Worm (Caenorhabditis elegans): ENCODE data around the gene F56D5.5.

The F56D5.5 gene

DNA sequence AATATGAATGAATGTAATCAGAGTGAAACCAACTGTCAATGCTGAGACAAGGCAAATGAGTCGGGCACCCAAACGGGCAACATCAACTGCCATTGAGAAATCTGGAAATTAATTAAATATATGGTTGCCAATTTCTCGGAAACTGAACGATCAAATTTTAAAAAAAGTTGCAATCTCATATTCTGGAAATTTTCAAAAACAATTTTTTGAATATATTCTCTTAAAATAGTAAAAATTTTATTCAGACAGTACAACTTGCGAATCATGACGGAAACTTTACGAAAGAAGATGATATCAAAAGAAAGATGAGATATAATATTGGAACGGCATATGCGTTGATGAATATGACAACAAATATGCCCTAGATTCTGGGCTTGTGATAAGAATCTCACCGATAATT is 11.8 kb downstream of the F56D5.5 start, which contains the start of gene col-121:
col-121 (minus strand) TSS at position 101 of the 400 bp plus-strand sequence.
- no peak for TF ChIP-seq ref-1 (GFP tag; conservative IDR thresholded peaks at IDR 0.05)
- no peak for TF ChIP-seq tab-1 (GFP tag; IDR thresholded peaks at IDR 0.05)
- TF ChIP-seq flt-1 (GFP tag; IDR thresholded peaks at IDR 0.05): no peak
- TF ChIP-seq med-1 (GFP tag; optimal IDR thresholded peaks at IDR 0.05; ENCODE audit: insufficient read depth): no peak
- no peak for TF ChIP-seq cog-1 (tag; optimal IDR thresholded peaks at IDR 0.05)
- no peak for TF ChIP-seq ztf-29 (GFP tag; IDR thresholded peaks at IDR 0.05)
- no peak for TF ChIP-seq klf-2 (GFP tag; conservative IDR thresholded peaks at IDR 0.05)
- TF ChIP-seq T22C8.4 (GFP tag; IDR thresholded peaks at IDR 0.05): no peak
- TF ChIP-seq ztf-23 (GFP tag; IDR thresholded peaks at IDR 0.05): no peak

DNA sequence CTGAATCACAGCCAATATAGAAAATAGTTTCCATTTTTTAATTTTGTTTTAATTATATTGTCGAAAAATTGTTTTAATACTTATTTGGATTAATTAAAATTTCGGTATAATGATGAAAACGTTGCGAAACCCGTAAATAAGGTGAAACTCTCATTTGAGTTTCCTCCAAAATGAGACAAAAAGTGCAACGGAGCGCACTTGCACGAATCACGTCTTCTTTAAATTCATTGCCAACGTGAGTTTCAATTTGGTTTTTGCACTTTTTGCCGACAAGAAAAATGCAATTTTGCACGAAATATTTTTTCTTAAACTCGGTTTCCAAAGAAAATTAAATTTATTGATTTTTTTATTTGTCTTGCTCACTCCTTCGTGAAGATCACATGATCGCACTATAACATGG is 21.9 kb downstream of the F56D5.5 start, which contains the start of gene daf-15:
daf-15 (plus strand) TSS at position 171 of the 400 bp plus-strand sequence.
- no peak for TF ChIP-seq ztf-29 (GFP tag; IDR thresholded peaks at IDR 0.05)
- no peak for TF ChIP-seq T22C8.4 (GFP tag; IDR thresholded peaks at IDR 0.05)
- no peak for TF ChIP-seq med-1 (GFP tag; optimal IDR thresholded peaks at IDR 0.05; ENCODE audit: insufficient read depth)
- TF ChIP-seq tab-1 (GFP tag; IDR thresholded peaks at IDR 0.05): no peak
- no peak for TF ChIP-seq klf-2 (GFP tag; conservative IDR thresholded peaks at IDR 0.05)
- TF ChIP-seq ztf-23 (GFP tag; IDR thresholded peaks at IDR 0.05): no peak
- no peak for TF ChIP-seq cog-1 (tag; optimal IDR thresholded peaks at IDR 0.05)
- TF ChIP-seq flt-1 (GFP tag; IDR thresholded peaks at IDR 0.05): no peak
- TF ChIP-seq ref-1 (GFP tag; conservative IDR thresholded peaks at IDR 0.05): no peak

DNA sequence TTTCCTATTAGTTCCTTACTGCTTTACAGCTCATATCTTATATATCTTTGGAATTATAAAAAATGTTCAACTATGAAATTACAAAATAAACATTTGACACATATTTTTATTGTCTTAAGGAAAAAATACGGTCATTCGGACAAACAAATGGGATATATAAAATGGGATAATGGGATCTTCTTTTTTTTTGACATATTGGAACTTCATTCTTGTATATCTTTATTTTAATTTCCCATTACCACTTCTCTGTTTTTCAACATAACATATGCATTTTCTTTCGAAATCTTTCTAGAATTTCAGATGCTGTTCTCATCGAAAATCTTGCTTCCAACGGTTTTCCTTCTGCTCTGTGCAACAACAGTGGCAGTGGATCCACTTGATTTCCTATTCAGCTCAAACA is 23.1 kb downstream of the F56D5.5 start, which contains the start of gene C10C5.7:
C10C5.7 (plus strand) TSS at position 301 of the 400 bp plus-strand sequence.
- TF ChIP-seq T22C8.4 (GFP tag; IDR thresholded peaks at IDR 0.05) (no peak), med-1 (GFP tag; optimal IDR thresholded peaks at IDR 0.05; ENCODE audit: insufficient read depth) (no peak), flt-1 (GFP tag; IDR thresholded peaks at IDR 0.05) (no peak), ref-1 (GFP tag; conservative IDR thresholded peaks at IDR 0.05) (no peak), tab-1 (GFP tag; IDR thresholded peaks at IDR 0.05) (no peak), klf-2 (GFP tag; conservative IDR thresholded peaks at IDR 0.05) (no peak), cog-1 (tag; optimal IDR thresholded peaks at IDR 0.05) (no peak), ztf-23 (GFP tag; IDR thresholded peaks at IDR 0.05) (no peak), ztf-29 (GFP tag; IDR thresholded peaks at IDR 0.05) (no peak)

DNA sequence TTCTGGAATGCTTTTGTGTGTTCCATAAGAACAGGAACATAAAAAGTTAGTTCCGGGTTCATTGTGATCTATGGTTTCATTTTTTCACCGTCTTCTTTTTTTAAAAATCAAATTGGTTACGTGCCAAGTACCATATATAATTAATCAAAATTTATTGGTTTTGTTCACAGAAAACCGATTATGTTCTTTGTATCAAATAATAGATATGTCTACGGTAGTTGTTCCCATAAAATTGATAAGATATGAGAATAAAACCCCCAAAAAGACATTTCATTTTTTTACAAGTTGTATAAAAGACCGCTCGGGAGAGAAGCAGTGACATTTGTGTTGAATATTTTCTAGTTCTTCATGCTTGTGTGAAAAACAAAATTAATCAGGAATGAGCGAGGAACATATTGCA is 26.8 kb downstream of the F56D5.5 start, which contains the start of gene C10C5.5:
C10C5.5 (plus strand) TSS at position 301 of the 400 bp plus-strand sequence.
- TF ChIP-seq klf-2 (GFP tag; conservative IDR thresholded peaks at IDR 0.05) (no peak), T22C8.4 (GFP tag; IDR thresholded peaks at IDR 0.05) (no peak), cog-1 (tag; optimal IDR thresholded peaks at IDR 0.05) (no peak), ztf-23 (GFP tag; IDR thresholded peaks at IDR 0.05) (no peak), ref-1 (GFP tag; conservative IDR thresholded peaks at IDR 0.05) (no peak), ztf-29 (GFP tag; IDR thresholded peaks at IDR 0.05) (no peak), tab-1 (GFP tag; IDR thresholded peaks at IDR 0.05) (no peak), med-1 (GFP tag; optimal IDR thresholded peaks at IDR 0.05; ENCODE audit: insufficient read depth) (no peak), flt-1 (GFP tag; IDR thresholded peaks at IDR 0.05) (no peak)

DNA sequence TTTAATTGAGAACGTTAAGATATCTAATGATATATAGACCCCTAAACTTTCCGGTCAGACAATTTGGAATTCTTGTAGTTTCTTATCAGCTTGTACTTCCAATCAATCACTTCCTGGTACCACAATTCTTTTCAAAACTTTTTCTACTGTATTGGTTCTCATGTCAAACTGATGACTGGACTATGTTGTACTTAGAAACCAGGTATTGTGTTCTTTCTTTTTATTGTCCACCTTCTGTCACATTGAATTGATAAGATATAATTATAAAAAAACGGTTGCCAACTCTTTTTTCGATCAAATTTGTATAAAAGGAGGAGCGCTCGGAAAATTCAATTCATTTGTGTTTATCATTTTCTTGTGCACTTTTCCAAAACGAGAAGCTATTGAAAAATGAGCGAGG is 29.6 kb downstream of the F56D5.5 start, which contains the start of gene C10C5.4:
C10C5.4 (plus strand) TSS at position 281 of the 400 bp plus-strand sequence.
- TF ChIP-seq tab-1 (GFP tag; IDR thresholded peaks at IDR 0.05): no peak
- TF ChIP-seq flt-1 (GFP tag; IDR thresholded peaks at IDR 0.05): no peak
- TF ChIP-seq ztf-29 (GFP tag; IDR thresholded peaks at IDR 0.05): no peak
- TF ChIP-seq cog-1 (tag; optimal IDR thresholded peaks at IDR 0.05): no peak

DNA sequence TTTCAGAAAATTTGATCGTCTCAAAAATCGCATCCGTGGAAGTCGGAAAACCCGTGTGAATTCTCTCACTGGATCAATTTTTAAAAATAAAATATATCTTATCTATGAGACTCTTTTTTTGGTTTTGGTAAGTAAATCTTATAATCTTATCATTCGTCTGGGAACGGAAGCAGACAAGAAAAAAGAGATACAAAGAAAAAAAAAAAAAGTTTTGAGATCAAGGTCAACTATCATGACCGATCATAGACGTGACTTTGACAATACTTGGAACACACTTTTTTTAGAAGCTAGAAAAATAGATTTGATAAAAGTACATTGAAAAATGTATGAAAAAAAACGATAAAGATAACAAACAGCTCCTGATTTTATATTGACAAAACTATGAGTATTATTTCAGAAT is 31.4 kb downstream of the F56D5.5 start:
- TF ChIP-seq tab-1 (GFP tag; IDR thresholded peaks at IDR 0.05) (no peak), ztf-29 (GFP tag; IDR thresholded peaks at IDR 0.05) (no peak), ref-1 (GFP tag; conservative IDR thresholded peaks at IDR 0.05) (no peak)

DNA sequence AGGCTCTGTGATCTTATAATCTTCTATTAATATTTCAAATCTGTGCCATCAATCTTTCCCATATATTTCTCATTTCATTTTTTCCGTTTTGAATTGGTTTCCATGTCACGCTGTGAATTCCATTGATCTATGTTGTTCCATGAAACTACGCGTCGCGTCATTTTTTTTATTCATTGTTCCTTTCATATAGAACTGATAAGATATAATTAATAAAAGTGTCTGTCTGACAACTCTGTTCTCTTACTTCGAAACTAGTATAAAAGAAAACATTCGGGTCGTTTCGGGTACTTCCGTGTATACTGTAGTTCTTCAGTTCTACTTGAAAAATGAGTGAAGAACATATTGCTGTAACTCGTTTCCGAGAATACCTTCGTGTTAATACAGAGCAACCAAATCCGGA is 33.4 kb downstream of the F56D5.5 start, which contains the start of gene C10C5.3:
C10C5.3 (plus strand) TSS at position 301 of the 400 bp plus-strand sequence.
- TF ChIP-seq med-1 (GFP tag; optimal IDR thresholded peaks at IDR 0.05; ENCODE audit: insufficient read depth) (no peak), ztf-29 (GFP tag; IDR thresholded peaks at IDR 0.05) (no peak), flt-1 (GFP tag; IDR thresholded peaks at IDR 0.05) (no peak), tab-1 (GFP tag; IDR thresholded peaks at IDR 0.05) (no peak), klf-2 (GFP tag; conservative IDR thresholded peaks at IDR 0.05) (no peak), T22C8.4 (GFP tag; IDR thresholded peaks at IDR 0.05) (no peak), ref-1 (GFP tag; conservative IDR thresholded peaks at IDR 0.05) (no peak), cog-1 (tag; optimal IDR thresholded peaks at IDR 0.05) (no peak), ztf-23 (GFP tag; IDR thresholded peaks at IDR 0.05) (no peak)

DNA sequence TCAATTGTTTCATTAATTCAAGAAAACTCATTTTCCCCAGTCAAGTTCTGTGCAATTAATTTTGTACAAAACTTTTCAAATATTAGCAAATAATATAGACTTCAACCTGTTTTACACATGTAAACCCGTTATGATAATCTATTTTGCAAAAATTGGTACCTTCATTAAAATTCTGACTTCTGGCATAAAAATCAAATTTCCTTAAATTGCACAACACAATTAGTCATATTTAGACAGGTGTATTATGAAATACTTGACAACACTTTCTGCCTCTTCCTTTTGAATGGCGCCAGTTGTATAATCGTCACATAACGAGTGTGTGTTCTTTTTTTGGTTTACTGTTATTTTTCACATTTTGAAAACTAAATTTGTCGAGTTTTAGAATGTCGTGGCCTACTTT is 36.8 kb downstream of the F56D5.5 start, which contains the start of gene fbxc-58:
fbxc-58 (plus strand) TSS at position 383 of the 400 bp plus-strand sequence.
- TF ChIP-seq klf-2 (GFP tag; conservative IDR thresholded peaks at IDR 0.05) (no peak), cog-1 (tag; optimal IDR thresholded peaks at IDR 0.05) (no peak), med-1 (GFP tag; optimal IDR thresholded peaks at IDR 0.05; ENCODE audit: insufficient read depth) (no peak), ztf-29 (GFP tag; IDR thresholded peaks at IDR 0.05) (no peak), tab-1 (GFP tag; IDR thresholded peaks at IDR 0.05) (no peak), T22C8.4 (GFP tag; IDR thresholded peaks at IDR 0.05) (no peak)

DNA sequence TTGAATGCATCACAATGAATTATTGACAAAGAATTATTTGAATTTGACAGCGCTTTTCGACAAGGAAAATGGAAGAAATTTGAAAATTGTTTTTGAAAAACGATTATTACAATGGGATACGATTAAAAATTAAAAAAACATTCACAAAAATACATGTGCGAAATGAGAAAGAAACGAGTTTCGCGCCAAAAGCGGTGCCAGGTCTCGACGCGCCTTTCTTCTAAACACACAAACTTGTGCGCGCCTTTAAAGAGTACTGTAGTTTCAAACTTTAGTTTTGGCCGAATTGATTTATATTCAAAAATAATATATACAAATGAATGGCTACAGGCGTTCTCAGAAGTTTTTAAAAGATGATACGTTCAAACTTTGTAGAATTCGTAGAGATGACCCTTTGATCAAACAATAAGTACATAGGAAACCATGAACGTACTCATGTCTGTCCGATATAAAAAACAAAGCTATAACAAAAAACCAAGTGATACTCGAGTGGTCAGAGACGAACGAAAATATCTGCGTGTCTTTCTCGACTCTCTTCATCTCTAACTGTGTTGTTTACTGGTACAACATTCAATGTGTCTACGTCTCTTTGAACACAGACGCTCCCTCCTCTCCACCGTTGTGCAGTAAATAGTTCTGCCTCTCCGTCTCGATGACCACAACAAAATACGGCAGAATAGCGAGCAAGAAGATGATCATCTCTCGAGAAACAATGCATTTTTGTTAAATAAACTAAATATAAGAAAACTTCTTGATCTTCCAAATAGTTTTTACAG is 39.9 kb downstream of the F56D5.5 start:
- TF ChIP-seq ztf-23 (GFP tag; IDR thresholded peaks at IDR 0.05) (no peak), klf-2 (GFP tag; conservative IDR thresholded peaks at IDR 0.05) (no peak), T22C8.4 (GFP tag; IDR thresholded peaks at IDR 0.05) (no peak), tab-1 (GFP tag; IDR thresholded peaks at IDR 0.05) (no peak), ref-1 (GFP tag; conservative IDR thresholded peaks at IDR 0.05) (no peak), med-1 (GFP tag; optimal IDR thresholded peaks at IDR 0.05; ENCODE audit: insufficient read depth) (no peak), flt-1 (GFP tag; IDR thresholded peaks at IDR 0.05) (no peak), ztf-29 (GFP tag; IDR thresholded peaks at IDR 0.05) (no peak), cog-1 (tag; optimal IDR thresholded peaks at IDR 0.05) (no peak)

All from whole organism, midembryonic.